Fruit fly (Drosophila melanogaster) whole organism, embryonic: ENCODE measurements around the gene dysf.

Experiments used
- B-H2 ChIP-seq: fragments of 200-800 bp; sonication (Bioruptor generic); optimal IDR thresholded peaks from 2 replicates; lab custom pipeline; 2018; ENCODE audit warnings: missing biosample characterization, mild to moderate bottlenecking, missing genetic modification characterization
- CG1024 ChIP-seq: fragments of 200-800 bp; sonication (Bioruptor generic); IDR thresholded peaks from 2 replicates; pipeline ENCODE4 v1.3.6; 2022; ENCODE audit warnings: missing biosample characterization, missing genetic modification characterization
- CG10366 ChIP-seq: fragments of 200-800 bp; sonication (Bioruptor generic); IDR thresholded peaks from 2 replicates; pipeline ENCODE4 v1.3.6; 2022; ENCODE audit warnings: missing biosample characterization, missing genetic modification characterization
- CG10565 ChIP-seq: fragments of 200-800 bp; sonication (Bioruptor generic); optimal IDR thresholded peaks from 3 replicates; lab custom pipeline; 2016; ENCODE audit warnings: missing biosample characterization, mild to moderate bottlenecking, missing genetic modification characterization
- CG11695 ChIP-seq: fragments of 200-800 bp; sonication (Bioruptor generic); IDR thresholded peaks from 3 replicates; pipeline ENCODE4 v1.3.6; 2022; ENCODE audit warnings: missing biosample characterization, missing genetic modification characterization
- CG13296 ChIP-seq: fragments of 200-800 bp; sonication (Bioruptor generic); optimal IDR thresholded peaks from 3 replicates; lab custom pipeline; 2018; ENCODE audit warnings: missing biosample characterization, mild to moderate bottlenecking, missing genetic modification characterization
- CG15514 ChIP-seq: fragments of 200-800 bp; sonication (Bioruptor generic); optimal IDR thresholded peaks from 3 replicates; lab custom pipeline; 2017; ENCODE audit warnings: missing biosample characterization, missing genetic modification characterization, mild to moderate bottlenecking, moderate library complexity, missing genetic modification reagents
- CG17328 ChIP-seq: fragments of 200-800 bp; sonication (Bioruptor generic); IDR thresholded peaks from 2 replicates; pipeline ENCODE4 v1.3.6; 2022; ENCODE audit warnings: missing biosample characterization, missing genetic modification characterization
- CG17802 ChIP-seq: fragments of 200-800 bp; sonication (Bioruptor generic); optimal IDR thresholded peaks from 2 replicates; lab custom pipeline; 2018; ENCODE audit warnings: missing biosample characterization, mild to moderate bottlenecking, missing genetic modification characterization, moderate library complexity
- CG18262 ChIP-seq: fragments of 200-800 bp; optimal IDR thresholded peaks from 3 replicates; lab custom pipeline; 2019; ENCODE audit warnings: missing biosample characterization, mild to moderate bottlenecking, missing genetic modification characterization, moderate library complexity
- CG2129 ChIP-seq: fragments of 200-800 bp; sonication (Bioruptor generic); IDR thresholded peaks from 2 replicates; pipeline ENCODE4 v1.3.6; 2022; ENCODE audit warnings: missing biosample characterization, missing genetic modification characterization; ENCODE audit not compliant: partially characterized antibody
- CG3065 ChIP-seq: fragments of 200-800 bp; sonication (Bioruptor generic); optimal IDR thresholded peaks from 2 replicates; lab custom pipeline; 2016; ENCODE audit warnings: missing biosample characterization, missing genetic modification characterization
- CG32767 ChIP-seq: fragments of 200-800 bp; sonication (Bioruptor generic); IDR thresholded peaks from 2 replicates; pipeline ENCODE4 v1.3.6; 2022; ENCODE audit warnings: missing biosample characterization, missing genetic modification characterization
- CG4328 ChIP-seq: fragments of 200-800 bp; sonication (Bioruptor generic); optimal IDR thresholded peaks from 3 replicates; lab custom pipeline; 2017; ENCODE audit warnings: missing biosample characterization, missing genetic modification reagents, missing genetic modification characterization
- CG6683 ChIP-seq: fragments of 200-800 bp; sonication (Bioruptor generic); optimal IDR thresholded peaks from 2 replicates; lab custom pipeline; 2017; ENCODE audit warnings: missing biosample characterization, mild to moderate bottlenecking, missing genetic modification characterization, missing genetic modification reagents
- CG6765 ChIP-seq: fragments of 200-800 bp; sonication (Bioruptor generic); optimal IDR thresholded peaks from 3 replicates; lab custom pipeline; 2017; ENCODE audit warnings: missing biosample characterization, mild to moderate bottlenecking, missing genetic modification characterization
- CG8359 ChIP-seq: fragments of 200-800 bp; sonication (Bioruptor generic); optimal IDR thresholded peaks from 2 replicates; lab custom pipeline; 2017; ENCODE audit warnings: missing biosample characterization, mild to moderate bottlenecking, missing genetic modification characterization, borderline replicate concordance
- Chrac-16 ChIP-seq: fragments of 200-800 bp; sonication (Bioruptor generic); optimal IDR thresholded peaks from 3 replicates; lab custom pipeline; 2016; ENCODE audit warnings: missing biosample characterization, missing genetic modification characterization
- D19B ChIP-seq: fragments of 200-800 bp; sonication (Bioruptor generic); optimal IDR thresholded peaks from 2 replicates; lab custom pipeline; 2017; ENCODE audit warnings: missing biosample characterization, mild to moderate bottlenecking, missing genetic modification characterization
- Dip2 ChIP-seq: fragments of 200-800 bp; sonication (Bioruptor generic); IDR thresholded peaks from 2 replicates; pipeline ENCODE4 v1.3.6; 2022; ENCODE audit warnings: missing biosample characterization, missing genetic modification characterization
- Dip3 ChIP-seq: fragments of 200-800 bp; sonication (Bioruptor generic); optimal IDR thresholded peaks from 3 replicates; lab custom pipeline; 2016; ENCODE audit warnings: missing biosample characterization, missing genetic modification characterization
- Doc2 ChIP-seq: fragments of 200-800 bp; sonication (Bioruptor generic); IDR thresholded peaks from 2 replicates; pipeline ENCODE4 v1.3.6; 2022; ENCODE audit warnings: missing biosample characterization, missing genetic modification characterization
- Dref ChIP-seq: fragments of 200-800 bp; sonication (Bioruptor generic); IDR thresholded peaks from 2 replicates; pipeline ENCODE4 v1.3.6; 2022; ENCODE audit warnings: missing biosample characterization, missing genetic modification characterization
- Elba2 ChIP-seq: fragments of 200-800 bp; sonication (Bioruptor generic); optimal IDR thresholded peaks from 3 replicates; lab custom pipeline; 2016; ENCODE audit warnings: missing biosample characterization, missing genetic modification characterization
- Hey ChIP-seq: fragments of 200-800 bp; sonication (Bioruptor generic); optimal IDR thresholded peaks from 3 replicates; lab custom pipeline; 2018; ENCODE audit warnings: missing biosample characterization, mild to moderate bottlenecking, missing genetic modification characterization
- HmgZ ChIP-seq: fragments of 200-800 bp; sonication (Bioruptor generic); optimal IDR thresholded peaks from 2 replicates; lab custom pipeline; 2018; ENCODE audit warnings: missing biosample characterization, mild to moderate bottlenecking, missing genetic modification characterization
- Mes4 ChIP-seq: fragments of 200-800 bp; sonication (Bioruptor generic); optimal IDR thresholded peaks from 2 replicates; lab custom pipeline; 2016; ENCODE audit warnings: missing biosample characterization, missing genetic modification characterization
- Nf-YC ChIP-seq: fragments of 200-800 bp; optimal IDR thresholded peaks from 3 replicates; lab custom pipeline; 2019; ENCODE audit warnings: missing biosample characterization, mild to moderate bottlenecking, missing genetic modification characterization, moderate library complexity
- Tbp ChIP-seq: fragments of >200 bp; optimal IDR thresholded peaks from 2 replicates; lab custom pipeline; 2018; ENCODE audit warnings: missing biosample characterization, missing genetic modification characterization
- Trl ChIP-seq, 3 experiments: fragments of >200 bp in 2 of 3; fragments of 200-800 bp in 1 of 3; sonication (Bioruptor generic) in 1 of 3; optimal IDR thresholded peaks; 2 replicates in 1 of 3; 3 replicates in 2 of 3; lab custom pipeline; 2016 to 2017; ENCODE audit warnings: missing biosample characterization in 1 of 3, missing genetic modification characterization in 1 of 3
- Usf ChIP-seq: fragments of 200-800 bp; sonication (Bioruptor generic); optimal IDR thresholded peaks from 2 replicates; lab custom pipeline; 2017; ENCODE audit warnings: missing genotype, missing biosample characterization, missing genetic modification characterization
- az2 ChIP-seq: fragments of 200-800 bp; sonication (Bioruptor generic); optimal IDR thresholded peaks from 3 replicates; lab custom pipeline; 2016; ENCODE audit warnings: missing biosample characterization, missing genetic modification characterization
- bab2 ChIP-seq: fragments of 200-800 bp; sonication (Bioruptor generic); optimal IDR thresholded peaks from 2 replicates; lab custom pipeline; 2016; ENCODE audit warnings: missing biosample characterization, missing genetic modification characterization
- br ChIP-seq: fragments of >200 bp; optimal IDR thresholded peaks from 2 replicates; lab custom pipeline; 2017
- chif ChIP-seq, 2 experiments: fragments of 200-800 bp; sonication (Bioruptor generic); optimal IDR thresholded peaks; 3 replicates each; lab custom pipeline; 2016; ENCODE audit warnings: missing biosample characterization in 2 of 2, missing genetic modification characterization in 2 of 2
- chinmo ChIP-seq: fragments of 200-800 bp; sonication (Bioruptor generic); IDR thresholded peaks from 4 replicates; pipeline ENCODE4 v1.3.6; 2022; ENCODE audit warnings: missing biosample characterization, missing genetic modification characterization; ENCODE audit not compliant: partially characterized antibody
- croc ChIP-seq: fragments of 200-800 bp; sonication (Bioruptor generic); conservative IDR thresholded peaks from 3 replicates; pipeline ENCODE4 v1.3.6; 2022; ENCODE audit warnings: missing biosample characterization, missing genetic modification characterization
- gem ChIP-seq: fragments of 200-800 bp; sonication (Bioruptor generic); optimal IDR thresholded peaks from 2 replicates; lab custom pipeline; 2019; ENCODE audit warnings: missing biosample characterization, mild to moderate bottlenecking, missing genetic modification characterization, moderate library complexity
- jumu ChIP-seq: fragments of 200-800 bp; sonication (Bioruptor generic); optimal IDR thresholded peaks from 3 replicates; lab custom pipeline; 2016; ENCODE audit warnings: missing biosample characterization, missing genetic modification characterization
- kni ChIP-seq: fragments of 200-800 bp; sonication (Bioruptor generic); optimal IDR thresholded peaks from 3 replicates; lab custom pipeline; 2017; ENCODE audit warnings: mild to moderate bottlenecking, missing biosample characterization, missing genetic modification reagents, missing genetic modification characterization
- lab ChIP-seq: fragments of 200-800 bp; sonication (Bioruptor generic); optimal IDR thresholded peaks from 3 replicates; lab custom pipeline; 2017; ENCODE audit warnings: missing biosample characterization, missing genetic modification characterization, mild to moderate bottlenecking, moderate library complexity, missing genetic modification reagents
- oc ChIP-seq: fragments of 200-800 bp; sonication (Bioruptor generic); optimal IDR thresholded peaks from 2 replicates; lab custom pipeline; 2018; ENCODE audit warnings: missing biosample characterization, mild to moderate bottlenecking, missing genetic modification characterization, moderate library complexity
- pzg ChIP-seq: fragments of 200-800 bp; sonication (Bioruptor generic); optimal IDR thresholded peaks from 3 replicates; lab custom pipeline; 2018; ENCODE audit warnings: missing biosample characterization, mild to moderate bottlenecking, missing genetic modification characterization, moderate library complexity
- row ChIP-seq: fragments of 200-800 bp; sonication (Bioruptor generic); IDR thresholded peaks from 3 replicates; pipeline ENCODE4 v1.3.6; 2022; ENCODE audit warnings: missing biosample characterization, missing genetic modification characterization
- sens ChIP-seq: fragments of 200-800 bp; sonication (Bioruptor generic); peaks from one replicate; lab custom pipeline; 2016; ENCODE audit warnings: missing biosample characterization, missing genetic modification characterization
- sim ChIP-seq: fragments of 200-800 bp; sonication (Bioruptor generic); IDR thresholded peaks from 2 replicates; pipeline ENCODE4 v1.3.6; 2022; ENCODE audit warnings: missing biosample characterization, missing genetic modification characterization
- sob ChIP-seq: fragments of 200-800 bp; sonication (Bioruptor generic); IDR thresholded peaks from 2 replicates; pipeline ENCODE4 v1.3.6; 2022; ENCODE audit warnings: missing biosample characterization, missing genetic modification characterization
- tna ChIP-seq: fragments of 200-800 bp; sonication (Bioruptor generic); IDR thresholded peaks from 2 replicates; pipeline ENCODE4 v1.3.6; 2022; ENCODE audit warnings: missing biosample characterization, missing genetic modification characterization; ENCODE audit not compliant: partially characterized antibody
- unpg ChIP-seq: fragments of 200-800 bp; sonication (Bioruptor generic); optimal IDR thresholded peaks from 3 replicates; lab custom pipeline; 2018; ENCODE audit warnings: missing biosample characterization, mild to moderate bottlenecking, missing genetic modification characterization, moderate library complexity
- vfl ChIP-seq: fragments of 200-800 bp; sonication (Bioruptor generic); optimal IDR thresholded peaks from 2 replicates; lab custom pipeline; 2016; ENCODE audit warnings: missing biosample characterization, missing genetic modification characterization

dysf gene

DNA sequence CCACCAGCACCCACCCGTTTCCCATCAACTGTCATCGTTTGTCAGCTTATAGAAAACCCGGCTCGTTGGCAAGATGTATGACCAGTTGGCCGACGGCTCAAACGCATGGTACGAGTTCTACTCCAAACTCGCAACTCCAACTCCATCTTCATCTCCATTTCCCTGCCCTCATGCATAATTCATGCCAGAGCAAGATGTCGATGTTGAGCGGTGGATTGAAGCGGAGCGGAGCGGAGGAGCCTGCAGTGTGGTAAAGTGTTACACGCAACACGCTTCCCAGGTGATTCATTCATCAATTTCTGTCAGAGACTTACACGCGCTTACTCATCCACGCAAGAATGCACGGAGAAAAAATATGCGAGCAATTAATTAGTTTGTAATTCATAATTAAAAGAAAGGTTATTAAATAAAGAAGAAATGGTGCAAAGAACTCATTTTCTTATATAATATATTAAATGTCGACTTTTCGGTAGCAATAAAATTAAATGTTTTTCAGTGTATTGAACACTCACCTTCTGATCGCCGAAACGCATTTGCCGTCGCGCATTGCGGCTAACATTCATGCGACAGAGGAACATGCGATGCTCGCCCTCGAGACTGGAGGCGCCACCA, 17.0 kb downstream of the dysf start (continued):
- TF ChIP-seq Doc2 (GFP tag; lab: Robert Waterston, UW) (no peak), sim (GFP tag; lab: Robert Waterston, UW) (0 out of 2 replicates have a peak, but pooled peaks have one; percentile 7), chinmo (GFP tag; lab: Robert Waterston, UW) (no peak), Dip3 (GFP tag; lab: Kevin White, UChicago) (no peak), CG17802 (tag; lab: Kevin White, UChicago) (peak; percentile 8), Chrac-16 (GFP tag; lab: Kevin White, UChicago) (peak; percentile 47), Usf (GFP tag; lab: Kevin White, UChicago) (no peak), az2 (GFP tag; lab: Kevin White, UChicago) (peak; percentile 52), row (GFP tag; lab: Robert Waterston, UW) (peak; percentile 57), br (lab: Kevin White, UChicago) (no peak), Elba2 (GFP tag; lab: Kevin White, UChicago) (no peak), CG17328 (peak; percentile 60; the same call in 1 of the 2 replicates), gem (tag; lab: Kevin White, UChicago) (peak; percentile 78), Dip2 (GFP tag; lab: Robert Waterston, UW) (no peak), CG13296 (GFP tag; lab: Kevin White, UChicago) (no peak), Hey (tag; lab: Kevin White, UChicago) (no peak), vfl (GFP tag; lab: Kevin White, UChicago) (no peak), jumu (GFP tag; lab: Kevin White, UChicago) (no peak), CG18262 (peak; percentile 78), sens (peak; percentile 90), Dref (GFP tag; lab: Robert Waterston, UW) (no peak), CG10565 (no peak), CG3065 (GFP tag; lab: Kevin White, UChicago) (no peak), CG11695 (GFP tag; lab: Robert Waterston, UW) (peak; percentile 54; the same call in 1 of the 3 replicates), sob (GFP tag; lab: Robert Waterston, UW) (peak; percentile 36; the same call in 1 of the 2 replicates), oc (peak; percentile 58), bab2 (GFP tag; lab: Kevin White, UChicago) (peak; percentile 9), CG10366 (peak; percentile 54), HmgZ (tag; lab: Kevin White, UChicago) (no peak), Tbp (no peak), CG6765 (GFP tag; lab: Kevin White, UChicago) (no peak), pzg (no peak), unpg (GFP tag; lab: Kevin White, UChicago) (peak; percentile 71), CG6683 (GFP tag; lab: Kevin White, UChicago) (no peak), CG32767 (GFP tag; lab: Robert Waterston, UW) (no peak), CG1024 (peak; percentile 54; the same call in 1 of the 2 replicates), Mes4 (no peak), CG2129 (no peak), B-H2 (GFP tag; lab: Kevin White, UChicago) (no peak), D19B (GFP tag; lab: Kevin White, UChicago) (no peak), croc (GFP tag; lab: Robert Waterston, UW) (peak; percentile 52; the same call in 2 of the 3 replicates), chif (GFP tag; optimal IDR thresholded peaks at IDR 0.05; lab: Kevin White, UChicago) (peak in 1 of 2 experiments; percentile 30), CG8359 (GFP tag; lab: Kevin White, UChicago) (no peak), Trl (optimal IDR thresholded peaks at IDR 0.05; lab: Kevin White, UChicago) (no peak), Trl (GFP tag; optimal IDR thresholded peaks at IDR 0.05; lab: Kevin White, UChicago) (no peak), CG15514 (GFP tag; lab: Kevin White, UChicago) (no peak), CG4328 (GFP tag; lab: Kevin White, UChicago) (no peak), kni (GFP tag; lab: Kevin White, UChicago) (peak; percentile 27), lab (GFP tag; lab: Kevin White, UChicago) (peak; percentile 51), tna (GFP tag; lab: Robert Waterston, UW) (no peak), Nf-YC (tag; lab: Kevin White, UChicago) (peak; percentile 16)
